Fruit fly (Drosophila melanogaster) whole organism, embryonic: ENCODE measurements around the gene CG6067.

Source experiments
- CG10431 ChIP-seq: fragments of 200-800 bp; sonication (Bioruptor generic); optimal IDR thresholded peaks from 3 replicates; lab custom pipeline; 2018; ENCODE audit warnings: missing biosample characterization, mild to moderate bottlenecking, missing genetic modification characterization
- CG11247 ChIP-seq: fragments of 200-800 bp; sonication (Bioruptor generic); IDR thresholded peaks from 2 replicates; pipeline ENCODE4 v1.3.6; 2022; ENCODE audit warnings: missing biosample characterization, missing genetic modification characterization
- CG1233 ChIP-seq: fragments of 200-800 bp; sonication (Bioruptor generic); optimal IDR thresholded peaks from 4 replicates; lab custom pipeline; 2018; ENCODE audit warnings: missing biosample characterization, mild to moderate bottlenecking, missing genetic modification characterization
- CG12391 ChIP-seq: fragments of 200-800 bp; sonication (Bioruptor generic); optimal IDR thresholded peaks from 3 replicates; lab custom pipeline; 2018; ENCODE audit warnings: missing biosample characterization, mild to moderate bottlenecking, missing genetic modification characterization, moderate library complexity
- CG1602 ChIP-seq: fragments of 200-800 bp; sonication (Bioruptor generic); optimal IDR thresholded peaks from 3 replicates; lab custom pipeline; 2016; ENCODE audit warnings: missing biosample characterization, missing genetic modification characterization
- CG18011 ChIP-seq: fragments of 200-800 bp; sonication (Bioruptor generic); optimal IDR thresholded peaks from 2 replicates; lab custom pipeline; 2017; ENCODE audit warnings: missing biosample characterization, missing genetic modification characterization, mild to moderate bottlenecking, moderate library complexity, missing genotype
- CG31224 ChIP-seq: fragments of 200-800 bp; sonication (Bioruptor generic); IDR thresholded peaks from 2 replicates; pipeline ENCODE4 v1.3.6; 2022; ENCODE audit warnings: missing biosample characterization, missing genetic modification characterization
- CG4820 ChIP-seq: fragments of 200-800 bp; sonication (Bioruptor generic); optimal IDR thresholded peaks from 3 replicates; lab custom pipeline; 2016; ENCODE audit warnings: missing biosample characterization, missing genetic modification characterization
- CG6254 ChIP-seq: fragments of 200-800 bp; sonication (Bioruptor generic); optimal IDR thresholded peaks from 3 replicates; lab custom pipeline; 2017; ENCODE audit warnings: mild to moderate bottlenecking, missing biosample characterization, missing genetic modification reagents, missing genetic modification characterization
- CG9817 ChIP-seq: fragments of 200-800 bp; sonication (Bioruptor generic); optimal IDR thresholded peaks from 2 replicates; lab custom pipeline; 2018; ENCODE audit warnings: missing biosample characterization, mild to moderate bottlenecking, missing genetic modification characterization, moderate library complexity
- Chrac-16 ChIP-seq: fragments of 200-800 bp; sonication (Bioruptor generic); optimal IDR thresholded peaks from 3 replicates; lab custom pipeline; 2016; ENCODE audit warnings: missing biosample characterization, missing genetic modification characterization
- Dbx ChIP-seq: fragments of 200-800 bp; sonication (Bioruptor generic); IDR thresholded peaks from 3 replicates; pipeline ENCODE4 v1.3.6; 2022; ENCODE audit warnings: missing biosample characterization, missing genetic modification characterization
- Doc2 ChIP-seq: fragments of 200-800 bp; sonication (Bioruptor generic); IDR thresholded peaks from 2 replicates; pipeline ENCODE4 v1.3.6; 2022; ENCODE audit warnings: missing biosample characterization, missing genetic modification characterization
- Drgx ChIP-seq: fragments of 200-800 bp; sonication (Bioruptor generic); IDR thresholded peaks from 2 replicates; pipeline ENCODE4 v1.3.6; 2022; ENCODE audit warnings: missing biosample characterization, missing genetic modification characterization
- Fer2 ChIP-seq: fragments of 200-800 bp; sonication (Bioruptor generic); optimal IDR thresholded peaks from 2 replicates; lab custom pipeline; 2018; ENCODE audit warnings: missing biosample characterization, mild to moderate bottlenecking, missing genetic modification characterization, moderate library complexity
- Gug ChIP-seq: fragments of 200-800 bp; sonication (Bioruptor generic); IDR thresholded peaks from 4 replicates; pipeline ENCODE4 v1.3.6; 2022; ENCODE audit warnings: missing biosample characterization, missing genetic modification characterization
- MESR4 ChIP-seq: fragments of 200-800 bp; sonication (Bioruptor generic); optimal IDR thresholded peaks from 2 replicates; lab custom pipeline; 2018; ENCODE audit warnings: missing biosample characterization, mild to moderate bottlenecking, missing genetic modification characterization, moderate library complexity
- Meics ChIP-seq: fragments of 200-800 bp; sonication (Bioruptor generic); optimal IDR thresholded peaks from 2 replicates; lab custom pipeline; 2017; ENCODE audit warnings: missing biosample characterization, mild to moderate bottlenecking, missing genetic modification characterization
- Rx ChIP-seq: fragments of 200-800 bp; sonication (Bioruptor generic); IDR thresholded peaks from 2 replicates; pipeline ENCODE4 v1.3.6; 2022; ENCODE audit warnings: missing biosample characterization, missing genetic modification characterization
- Vsx1 ChIP-seq: fragments of 200-800 bp; sonication (Bioruptor generic); optimal IDR thresholded peaks from 2 replicates; lab custom pipeline; 2017; ENCODE audit warnings: missing biosample characterization, mild to moderate bottlenecking, missing genetic modification characterization, missing genetic modification reagents
- aop ChIP-seq: fragments of 200-800 bp; sonication (Bioruptor generic); IDR thresholded peaks from 2 replicates; pipeline ENCODE4 v1.3.6; 2022; ENCODE audit warnings: missing biosample characterization, missing genetic modification characterization
- ap ChIP-seq: fragments of 200-800 bp; sonication (Bioruptor generic); IDR thresholded peaks from 2 replicates; pipeline ENCODE4 v1.3.6; 2022; ENCODE audit warnings: missing biosample characterization, missing genetic modification characterization
- chif ChIP-seq, 2 experiments: fragments of 200-800 bp; sonication (Bioruptor generic); optimal IDR thresholded peaks; 3 replicates each; lab custom pipeline; 2016; ENCODE audit warnings: missing biosample characterization in 2 of 2, missing genetic modification characterization in 2 of 2
- ci ChIP-seq: fragments of 200-800 bp; sonication (Bioruptor generic); IDR thresholded peaks from 3 replicates; pipeline ENCODE4 v1.3.6; 2022; ENCODE audit warnings: missing biosample characterization, missing genetic modification characterization
- crc ChIP-seq: fragments of 200-800 bp; sonication (Bioruptor generic); optimal IDR thresholded peaks from 2 replicates; lab custom pipeline; 2016; ENCODE audit warnings: missing biosample characterization, missing genetic modification characterization
- crol ChIP-seq: fragments of 200-800 bp; sonication (Bioruptor generic); IDR thresholded peaks from 2 replicates; pipeline ENCODE4 v1.3.6; 2022; ENCODE audit warnings: missing biosample characterization, missing genetic modification characterization
- cwo ChIP-seq: fragments of 200-800 bp; sonication (Bioruptor generic); optimal IDR thresholded peaks from 3 replicates; lab custom pipeline; 2017; ENCODE audit warnings: missing biosample characterization, missing genetic modification characterization, mild to moderate bottlenecking, moderate library complexity, missing genetic modification reagents
- dati ChIP-seq: fragments of 200-800 bp; sonication (Bioruptor generic); IDR thresholded peaks from 2 replicates; pipeline ENCODE4 v1.3.6; 2022; ENCODE audit warnings: missing biosample characterization, missing genetic modification characterization
- dpn ChIP-seq, 2 experiments: fragments of 200-800 bp; sonication (Bioruptor generic); optimal IDR thresholded peaks; 3 replicates each; lab custom pipeline; 2016; ENCODE audit warnings: missing biosample characterization in 2 of 2, missing genetic modification characterization in 2 of 2
- ewg ChIP-seq: fragments of 200-800 bp; sonication (Bioruptor generic); optimal IDR thresholded peaks from 3 replicates; lab custom pipeline; 2017; ENCODE audit warnings: mild to moderate bottlenecking, missing biosample characterization, missing genetic modification reagents, missing genetic modification characterization
- fd102C ChIP-seq: fragments of 200-800 bp; sonication (Bioruptor generic); optimal IDR thresholded peaks from 2 replicates; lab custom pipeline; 2018; ENCODE audit warnings: missing biosample characterization, mild to moderate bottlenecking, missing genetic modification characterization, moderate library complexity
- gt ChIP-seq: fragments of 200-800 bp; sonication (Bioruptor generic); IDR thresholded peaks from 2 replicates; pipeline ENCODE4 v1.3.6; 2022; ENCODE audit warnings: missing biosample characterization, missing genetic modification characterization
- ind ChIP-seq: fragments of 200-800 bp; sonication (Bioruptor generic); optimal IDR thresholded peaks from 3 replicates; lab custom pipeline; 2016; ENCODE audit warnings: missing biosample characterization, missing genetic modification characterization
- inv ChIP-seq: fragments of 200-800 bp; sonication (Bioruptor generic); IDR thresholded peaks from 2 replicates; pipeline ENCODE4 v1.3.6; 2022; ENCODE audit warnings: missing biosample characterization, missing genetic modification characterization; ENCODE audit not compliant: partially characterized antibody
- kay ChIP-seq: fragments of 200-800 bp; sonication (Bioruptor generic); optimal IDR thresholded peaks from 2 replicates; lab custom pipeline; 2016; ENCODE audit warnings: missing biosample characterization, missing genetic modification characterization
- ken ChIP-seq: fragments of 200-800 bp; sonication (Bioruptor generic); IDR thresholded peaks from 3 replicates; pipeline ENCODE4 v1.3.6; 2022; ENCODE audit warnings: missing biosample characterization, missing genetic modification characterization
- lab ChIP-seq: fragments of 200-800 bp; sonication (Bioruptor generic); optimal IDR thresholded peaks from 3 replicates; lab custom pipeline; 2017; ENCODE audit warnings: missing biosample characterization, missing genetic modification characterization, mild to moderate bottlenecking, moderate library complexity, missing genetic modification reagents
- lmd ChIP-seq: fragments of 200-800 bp; sonication (Bioruptor generic); IDR thresholded peaks from 2 replicates; pipeline ENCODE4 v1.3.6; 2022; ENCODE audit warnings: missing biosample characterization, missing genetic modification characterization
- mld ChIP-seq: fragments of 200-800 bp; sonication (Bioruptor generic); IDR thresholded peaks from 3 replicates; pipeline ENCODE4 v1.3.6; 2022; ENCODE audit warnings: missing biosample characterization, missing genetic modification characterization; ENCODE audit not compliant: partially characterized antibody
- oc ChIP-seq: fragments of 200-800 bp; sonication (Bioruptor generic); optimal IDR thresholded peaks from 2 replicates; lab custom pipeline; 2018; ENCODE audit warnings: missing biosample characterization, mild to moderate bottlenecking, missing genetic modification characterization, moderate library complexity
- pzg ChIP-seq: fragments of 200-800 bp; sonication (Bioruptor generic); optimal IDR thresholded peaks from 3 replicates; lab custom pipeline; 2018; ENCODE audit warnings: missing biosample characterization, mild to moderate bottlenecking, missing genetic modification characterization, moderate library complexity
- scrt ChIP-seq: fragments of 200-800 bp; sonication (Bioruptor generic); optimal IDR thresholded peaks from 2 replicates; lab custom pipeline; 2018; ENCODE audit warnings: missing biosample characterization, mild to moderate bottlenecking, missing genetic modification characterization, moderate library complexity
- slbo ChIP-seq: fragments of 200-800 bp; sonication (Bioruptor generic); IDR thresholded peaks from 2 replicates; pipeline ENCODE4 v1.3.6; 2022; ENCODE audit warnings: missing biosample characterization, missing genetic modification characterization
- tio ChIP-seq: fragments of 200-800 bp; sonication (Bioruptor generic); optimal IDR thresholded peaks from 2 replicates; lab custom pipeline; 2017; ENCODE audit warnings: missing biosample characterization, missing genetic modification characterization, inconsistent platforms
- trh ChIP-seq: fragments of 200-800 bp; sonication (Bioruptor generic); optimal IDR thresholded peaks from 2 replicates; lab custom pipeline; 2016; ENCODE audit warnings: missing biosample characterization, missing genetic modification characterization
- twi ChIP-seq: fragments of 200-800 bp; optimal IDR thresholded peaks from 2 replicates; lab custom pipeline; 2019; ENCODE audit warnings: missing biosample characterization, mild to moderate bottlenecking, missing genetic modification characterization, moderate library complexity
- unpg ChIP-seq: fragments of 200-800 bp; sonication (Bioruptor generic); optimal IDR thresholded peaks from 3 replicates; lab custom pipeline; 2018; ENCODE audit warnings: missing biosample characterization, mild to moderate bottlenecking, missing genetic modification characterization, moderate library complexity
- wek ChIP-seq: fragments of 200-800 bp; sonication (Bioruptor generic); optimal IDR thresholded peaks from 3 replicates; lab custom pipeline; 2018; ENCODE audit warnings: missing biosample characterization, mild to moderate bottlenecking, missing genetic modification characterization, moderate library complexity
- zf30C ChIP-seq: fragments of 200-800 bp; sonication (Bioruptor generic); optimal IDR thresholded peaks from 3 replicates; lab custom pipeline; 2018; ENCODE audit warnings: missing biosample characterization, mild to moderate bottlenecking, missing genetic modification characterization

Gene CG6067

DNA sequence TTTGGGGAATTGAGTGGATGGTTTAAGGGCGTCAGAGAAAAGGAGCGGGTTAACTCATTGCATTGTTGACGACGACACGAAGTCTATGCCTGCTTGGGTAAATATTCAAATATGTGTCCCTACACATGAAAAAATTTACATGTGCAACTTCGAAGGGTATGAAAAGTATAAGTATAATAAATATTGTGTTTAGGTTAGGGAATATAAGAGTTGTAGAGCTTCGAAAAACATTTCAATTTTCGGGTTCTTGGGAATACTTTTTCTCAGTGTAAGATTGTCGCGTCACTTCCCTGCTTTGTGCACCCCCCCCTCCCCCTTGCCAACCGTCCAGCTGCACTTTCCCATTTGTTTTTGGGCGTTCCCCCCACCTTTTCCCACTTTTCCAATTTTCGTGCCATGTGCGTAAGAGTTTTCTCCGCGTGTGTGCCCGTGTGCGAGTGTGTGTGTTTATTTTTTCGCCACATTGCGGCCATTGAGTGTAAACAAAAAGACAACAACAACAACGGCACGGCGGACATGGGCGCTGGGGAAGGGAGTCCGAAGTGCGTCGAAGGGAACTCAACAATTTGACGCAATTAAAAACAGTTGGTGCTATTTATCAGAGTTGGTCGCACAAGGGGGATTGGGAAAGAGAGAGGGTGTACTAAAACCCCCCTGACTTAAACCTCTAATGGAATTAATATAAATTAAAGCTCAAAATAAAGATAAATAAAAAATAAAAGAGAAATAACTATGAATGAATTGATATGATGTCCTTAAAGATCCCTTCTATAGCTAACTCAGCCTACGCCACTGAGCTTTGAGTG, 14.6 kb downstream of the CG6067 start:
- peak; percentile 47 for TF ChIP-seq lmd (GFP tag; lab: Robert Waterston, UW)
- no peak for TF ChIP-seq ewg
- TF ChIP-seq oc (tag; lab: Kevin White, UChicago): no peak
- peak; percentile 29 for TF ChIP-seq lab (GFP tag; lab: Kevin White, UChicago)
- TF ChIP-seq CG4820 (GFP tag; lab: Kevin White, UChicago): peak; percentile 17
- TF ChIP-seq Fer2 (tag; lab: Kevin White, UChicago): no peak
- TF ChIP-seq ind (GFP tag; lab: Kevin White, UChicago): no peak
- TF ChIP-seq crc (GFP tag; lab: Kevin White, UChicago): no peak
- peak; percentile 45 for TF ChIP-seq slbo (GFP tag; lab: Robert Waterston, UW)
- no peak for TF ChIP-seq CG18011 (GFP tag; lab: Kevin White, UChicago)
- TF ChIP-seq wek (GFP tag; lab: Kevin White, UChicago): no peak
- TF ChIP-seq ken (GFP tag; lab: Robert Waterston, UW): peak; percentile 40; the same call in 1 of the 3 replicates
- TF ChIP-seq CG9817 (tag; lab: Kevin White, UChicago): peak; percentile 43
- peak; percentile 1 for TF ChIP-seq CG1602
- peak; percentile 87 for TF ChIP-seq twi (tag; lab: Kevin White, UChicago)
- no peak for TF ChIP-seq Vsx1
- TF ChIP-seq kay (GFP tag; lab: Kevin White, UChicago): no peak
- TF ChIP-seq crol (GFP tag; lab: Robert Waterston, UW): peak; percentile 81
- TF ChIP-seq Dbx: no peak
- TF ChIP-seq Gug (GFP tag; lab: Robert Waterston, UW): no peak; the same call in 3 of the 4 replicates
- TF ChIP-seq Drgx (GFP tag; lab: Robert Waterston, UW): no peak
- no peak for TF ChIP-seq trh (GFP tag; lab: Kevin White, UChicago)
- TF ChIP-seq CG6254 (GFP tag; lab: Kevin White, UChicago): no peak
- no peak for TF ChIP-seq gt (GFP tag; lab: Robert Waterston, UW)
- no peak for TF ChIP-seq dati (GFP tag; lab: Robert Waterston, UW)
- TF ChIP-seq CG12391: peak; percentile 43
- no peak for TF ChIP-seq MESR4
- no peak for TF ChIP-seq Doc2 (GFP tag; lab: Robert Waterston, UW)
- peak; percentile 60 for TF ChIP-seq zf30C (GFP tag; lab: Kevin White, UChicago)
- TF ChIP-seq ap (GFP tag; lab: Robert Waterston, UW): no peak
- TF ChIP-seq aop (GFP tag; lab: Robert Waterston, UW): no peak
- TF ChIP-seq dpn (GFP tag; optimal IDR thresholded peaks at IDR 0.05; lab: Kevin White, UChicago): peak in 1 of 2 experiments; percentile 28
- TF ChIP-seq CG10431 (GFP tag; lab: Kevin White, UChicago): no peak
- TF ChIP-seq unpg (GFP tag; lab: Kevin White, UChicago): peak; percentile 45
- peak; percentile 33 for TF ChIP-seq CG1233
- peak; percentile 42 for TF ChIP-seq Chrac-16 (GFP tag; lab: Kevin White, UChicago)
- TF ChIP-seq fd102C: no peak
- TF ChIP-seq pzg (GFP tag; lab: Kevin White, UChicago): no peak
- TF ChIP-seq mld: no peak
- TF ChIP-seq cwo (GFP tag; lab: Kevin White, UChicago): peak; percentile 32
- peak; percentile 49 for TF ChIP-seq scrt (GFP tag; lab: Kevin White, UChicago)
- peak in 1 of 2 experiments; percentile 10 for TF ChIP-seq chif (GFP tag; optimal IDR thresholded peaks at IDR 0.05; lab: Kevin White, UChicago)
- 0 out of 2 replicates have a peak, but pooled peaks have one; percentile 25 for TF ChIP-seq CG11247 (GFP tag; lab: Robert Waterston, UW)
- no peak for TF ChIP-seq inv
- peak; percentile 76 for TF ChIP-seq ci (GFP tag; lab: Robert Waterston, UW)
- TF ChIP-seq CG31224 (GFP tag; lab: Robert Waterston, UW): no peak
- TF ChIP-seq tio (GFP tag; lab: Kevin White, UChicago): peak; percentile 6
- TF ChIP-seq Rx (GFP tag; lab: Robert Waterston, UW): peak; percentile 27; the same call in 1 of the 2 replicates
- TF ChIP-seq Meics: peak; percentile 10
